Worm (Caenorhabditis elegans) whole organism, L1 larva: ENCODE data around the gene F17H10.4.
A peak's percentile ranks its signal among the peaks of the same experiment; 100 is the strongest.

ENCODE experiments used
- C04F5.9 ChIP-seq: sonication (generic microtip); optimal IDR thresholded peaks from 2 replicates; lab custom pipeline; 2016; ENCODE audit warnings: missing genetic modification characterization, missing compliant biosample characterization
- C34B4.2 ChIP-seq: sonication (generic microtip); optimal IDR thresholded peaks from 2 replicates; lab custom pipeline; 2017; ENCODE audit warnings: mild to moderate bottlenecking, missing genetic modification characterization, missing compliant biosample characterization
- aha-1 ChIP-seq: fragments of 150-350 bp; optimal IDR thresholded peaks from 2 replicates; lab custom pipeline; 2014; ENCODE audit warnings: missing biosample characterization, missing genetic modification characterization
- blmp-1 ChIP-seq: fragments of 150-350 bp; optimal IDR thresholded peaks from 2 replicates; lab custom pipeline; 2014; ENCODE audit warnings: missing biosample characterization, missing genetic modification characterization
- ceh-8 ChIP-seq: fragments of 200-800 bp; sonication (Bioruptor generic); optimal IDR thresholded peaks from 2 replicates; lab custom pipeline; 2018; ENCODE audit warnings: mild to moderate bottlenecking, missing genetic modification characterization, moderate library complexity, missing compliant biosample characterization
- ces-1 ChIP-seq: fragments of 150-350 bp; optimal IDR thresholded peaks from 2 replicates; lab custom pipeline; 2014; ENCODE audit warnings: missing biosample characterization, missing genetic modification reagents, missing genetic modification characterization
- efl-1 ChIP-seq, 4 experiments: fragments of 150-350 bp; optimal IDR thresholded peaks in 3 of 4; peaks in 1 of 4; 1 replicate in 1 of 4; 2 replicates in 3 of 4; lab custom pipeline; 2014; ENCODE audit warnings: missing biosample characterization in 2 of 4, missing genetic modification characterization in 2 of 4, missing genetic modification reagents in 2 of 4
- efl-3 ChIP-seq: fragments of 200-800 bp; sonication (Bioruptor generic); optimal IDR thresholded peaks from 2 replicates; lab custom pipeline; 2018; ENCODE audit warnings: mild to moderate bottlenecking, missing genetic modification characterization, missing compliant biosample characterization
- egl-13 ChIP-seq: sonication (generic microtip); optimal IDR thresholded peaks from 2 replicates; lab custom pipeline; 2016; ENCODE audit warnings: missing genotype, missing genetic modification reagents, missing genetic modification characterization, missing compliant biosample characterization
- elt-2 ChIP-seq: sonication (generic microtip); optimal IDR thresholded peaks from 2 replicates; lab custom pipeline; 2016; ENCODE audit warnings: missing genetic modification characterization, mild to moderate bottlenecking, inconsistent platforms, missing compliant biosample characterization, missing genetic modification reagents
- elt-3 ChIP-seq, 6 experiments: fragments of 150-350 bp in 1 of 6; sonication (generic microtip); optimal IDR thresholded peaks; 2 replicates each; lab custom pipeline; 2017 to 2018; ENCODE audit warnings: missing biosample characterization in 6 of 6, missing genetic modification characterization in 6 of 6, inconsistent platforms in 1 of 6
- fkh-8 ChIP-seq: sonication (generic microtip); optimal IDR thresholded peaks from 2 replicates; lab custom pipeline; 2016; ENCODE audit warnings: mild to moderate bottlenecking, missing genetic modification characterization, missing compliant biosample characterization
- hlh-17 ChIP-seq: fragments of 200-800 bp; sonication (Bioruptor generic); optimal IDR thresholded peaks from 2 replicates; lab custom pipeline; 2018; ENCODE audit warnings: missing genetic modification characterization, mild to moderate bottlenecking, missing compliant biosample characterization, moderate library complexity, borderline replicate concordance
- hlh-4 ChIP-seq: sonication (generic microtip); optimal IDR thresholded peaks from 2 replicates; lab custom pipeline; 2016; ENCODE audit warnings: mild to moderate bottlenecking, missing genetic modification characterization, missing compliant biosample characterization
- hpl-2 ChIP-seq: fragments of 150-350 bp; optimal IDR thresholded peaks from 2 replicates; lab custom pipeline; 2014; ENCODE audit warnings: missing biosample characterization, missing genetic modification reagents, missing genetic modification characterization
- lin-14 ChIP-seq: fragments of 200-800 bp; sonication (Bioruptor generic); optimal IDR thresholded peaks from 2 replicates; lab custom pipeline; 2018; ENCODE audit warnings: mild to moderate bottlenecking, missing genetic modification characterization, moderate library complexity, missing compliant biosample characterization
- lin-35 ChIP-seq, 2 experiments: fragments of 150-350 bp; optimal IDR thresholded peaks; 2 replicates each; lab custom pipeline; 2014; ENCODE audit warnings: missing biosample characterization in 2 of 2, missing genetic modification characterization in 2 of 2, missing genetic modification reagents in 2 of 2
- lir-3 ChIP-seq: sonication (generic microtip); optimal IDR thresholded peaks from 2 replicates; lab custom pipeline; 2016; ENCODE audit warnings: mild to moderate bottlenecking, missing genetic modification characterization, moderate library complexity, missing compliant biosample characterization; ENCODE audit not compliant: poor library complexity
- mab-9 ChIP-seq: fragments of 200-800 bp; sonication (Bioruptor generic); IDR thresholded peaks from 2 replicates; pipeline ENCODE4 v1.3.6; 2022; ENCODE audit warnings: missing genetic modification reagents, missing genetic modification characterization, missing compliant biosample characterization
- mdl-1 ChIP-seq, 2 experiments: fragments of 150-350 bp; optimal IDR thresholded peaks; 2 replicates each; lab custom pipeline; 2014 to 2017; ENCODE audit warnings: missing biosample characterization in 2 of 2, missing genetic modification characterization in 2 of 2, inconsistent platforms in 1 of 2
- nhr-19 ChIP-seq: fragments of 200-800 bp; sonication (Bioruptor generic); conservative IDR thresholded peaks from 2 replicates; pipeline ENCODE4 v1.3.6; 2022; ENCODE audit warnings: missing genetic modification characterization, missing compliant biosample characterization
- nhr-28 ChIP-seq: fragments of 150-350 bp; optimal IDR thresholded peaks from 2 replicates; lab custom pipeline; 2014; ENCODE audit warnings: missing biosample characterization, missing genetic modification characterization
- nhr-47 ChIP-seq: sonication (generic microtip); optimal IDR thresholded peaks from 2 replicates; lab custom pipeline; 2016; ENCODE audit warnings: mild to moderate bottlenecking, missing genetic modification characterization, moderate library complexity, missing compliant biosample characterization
- nhr-71 ChIP-seq: sonication (generic microtip); optimal IDR thresholded peaks from 2 replicates; lab custom pipeline; 2016; ENCODE audit warnings: mild to moderate bottlenecking, missing genetic modification characterization, moderate library complexity, missing compliant biosample characterization
- nhr-84 ChIP-seq: sonication (generic microtip); optimal IDR thresholded peaks from 2 replicates; lab custom pipeline; 2017; ENCODE audit warnings: missing biosample characterization, missing genetic modification characterization
- nhr-85 ChIP-seq: sonication (generic microtip); peaks from one replicate; lab custom pipeline; 2016; ENCODE audit warnings: missing genetic modification characterization, inconsistent platforms, missing compliant biosample characterization
- nhr-90 ChIP-seq: sonication (generic microtip); optimal IDR thresholded peaks from 2 replicates; lab custom pipeline; 2016; ENCODE audit warnings: mild to moderate bottlenecking, missing genetic modification characterization, missing compliant biosample characterization; ENCODE audit not compliant: poor library complexity
- pqm-1 ChIP-seq: sonication (generic microtip); optimal IDR thresholded peaks from 3 replicates; lab custom pipeline; 2017; ENCODE audit warnings: missing biosample characterization, missing genetic modification characterization
- skn-1 ChIP-seq: fragments of 150-350 bp; optimal IDR thresholded peaks from 2 replicates; lab custom pipeline; 2014; ENCODE audit warnings: missing biosample characterization, missing genetic modification characterization
- swsn-7 ChIP-seq: sonication (generic microtip); optimal IDR thresholded peaks from 2 replicates; lab custom pipeline; 2016; ENCODE audit warnings: missing genetic modification characterization, missing compliant biosample characterization
- tbx-2 ChIP-seq: sonication (generic microtip); optimal IDR thresholded peaks from 2 replicates; lab custom pipeline; 2016; ENCODE audit warnings: missing genetic modification characterization, missing compliant biosample characterization
- unc-130 ChIP-seq: fragments of 150-350 bp; optimal IDR thresholded peaks from 2 replicates; lab custom pipeline; 2017; ENCODE audit warnings: missing biosample characterization, missing genetic modification characterization, inconsistent platforms
- unc-30 ChIP-seq: sonication (generic microtip); optimal IDR thresholded peaks from 2 replicates; lab custom pipeline; 2017; ENCODE audit warnings: missing biosample characterization, missing genetic modification characterization
- unc-62 ChIP-seq: fragments of 150-350 bp; optimal IDR thresholded peaks from 2 replicates; lab custom pipeline; 2014; ENCODE audit warnings: missing biosample characterization, missing genetic modification reagents, missing genetic modification characterization
- xbp-1 ChIP-seq: sonication (generic microtip); optimal IDR thresholded peaks from 2 replicates; lab custom pipeline; 2016; ENCODE audit warnings: missing genetic modification characterization, missing compliant biosample characterization
- zag-1 ChIP-seq: fragments of 150-350 bp; optimal IDR thresholded peaks from 2 replicates; lab custom pipeline; 2014; ENCODE audit warnings: missing biosample characterization, missing genetic modification characterization
- zip-4 ChIP-seq: fragments of 200-800 bp; sonication (Bioruptor generic); optimal IDR thresholded peaks from 2 replicates; lab custom pipeline; 2018; ENCODE audit warnings: mild to moderate bottlenecking, missing genetic modification characterization, moderate library complexity, missing compliant biosample characterization
- ztf-11 ChIP-seq, 2 experiments: sonication (generic microtip); optimal IDR thresholded peaks; 2 replicates each; lab custom pipeline; 2016 to 2017; ENCODE audit warnings: missing genetic modification characterization in 2 of 2, missing biosample characterization in 1 of 2, missing compliant biosample characterization in 1 of 2

Gene F17H10.4

DNA sequence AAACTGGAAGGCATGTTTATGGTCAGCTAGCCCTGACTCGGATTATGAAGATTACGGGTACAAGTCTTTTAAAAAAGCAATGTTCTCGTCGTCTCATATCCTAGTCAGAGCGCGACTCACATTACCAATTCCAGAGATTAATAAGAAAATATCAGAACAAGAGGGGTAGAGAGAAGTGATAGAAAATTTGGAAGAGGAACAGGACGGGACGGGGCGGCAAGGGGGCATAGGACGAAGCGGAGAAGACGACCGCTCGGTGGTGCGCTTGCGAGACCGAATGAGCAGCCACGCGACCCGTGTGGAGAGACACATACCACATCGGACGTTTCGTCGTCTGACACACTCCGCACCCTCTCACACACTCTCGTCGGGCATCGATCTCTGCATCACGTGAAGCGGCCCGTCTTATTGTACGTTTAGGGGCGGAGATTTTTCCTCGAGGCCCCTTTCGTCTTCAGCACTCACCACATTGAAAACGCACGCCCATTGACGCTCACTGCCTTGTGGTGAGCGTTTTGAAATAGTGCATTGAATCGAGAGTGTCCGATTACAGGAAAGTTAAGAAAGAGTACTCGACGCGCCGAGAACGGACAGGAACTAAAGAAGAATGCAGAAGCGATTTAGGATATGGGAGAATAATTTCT lies 18.8 kb upstream of the F17H10.4 start (continued):
- TF ChIP-seq nhr-47, result peak; percentile 97
- TF ChIP-seq zip-4 (GFP tag; lab: Kevin White, UChicago), result peak; percentile 80
- peak; percentile 51 for TF ChIP-seq efl-3 (GFP tag; lab: Kevin White, UChicago)
- TF ChIP-seq hpl-2, result peak; percentile 76
- peak; percentile 34 for TF ChIP-seq unc-130 (tag; lab: Kevin White, UChicago)
- TF ChIP-seq efl-1 (optimal IDR thresholded peaks at IDR 0.05; lab: Kevin White, UChicago), result peak; percentile 71 to 80
- peak; percentile 25 to 94 for TF ChIP-seq efl-1 (GFP tag; optimal IDR thresholded peaks at IDR 0.05 in 1 of 2; lab: Kevin White, UChicago)
- peak; percentile 79 for TF ChIP-seq elt-2 (tag; lab: Kevin White, UChicago)
- TF ChIP-seq nhr-84 (tag; lab: Kevin White, UChicago), result no peak
- TF ChIP-seq egl-13 (tag; lab: Kevin White, UChicago), result peak; percentile 97
- TF ChIP-seq zag-1 (tag; lab: Kevin White, UChicago), result no peak
- TF ChIP-seq nhr-28, result no peak
- TF ChIP-seq nhr-71 (tag; lab: Kevin White, UChicago), result peak; percentile 99
- TF ChIP-seq elt-3 (tag; optimal IDR thresholded peaks at IDR 0.05; lab: Kevin White, UChicago), result peak in 3 of 6 experiments; percentile 51 to 79 (median 68)
- TF ChIP-seq C34B4.2, result no peak
- TF ChIP-seq xbp-1 (tag; lab: Kevin White, UChicago), result peak; percentile 90
- TF ChIP-seq nhr-19 (GFP tag; lab: Robert Waterston, UW), result peak; percentile 94
- TF ChIP-seq lir-3 (tag; lab: Kevin White, UChicago), result peak; percentile 85
- peak; percentile 97 for TF ChIP-seq nhr-85 (tag; lab: Kevin White, UChicago)
- TF ChIP-seq ztf-11 (tag; optimal IDR thresholded peaks at IDR 0.05; lab: Kevin White, UChicago), result peak in 1 of 2 experiments; percentile 89
- no peak for TF ChIP-seq ces-1 (GFP tag; lab: Kevin White, UChicago)
- TF ChIP-seq fkh-8 (tag; lab: Kevin White, UChicago), result peak; percentile 96
- peak; percentile 97 for TF ChIP-seq swsn-7
- TF ChIP-seq C04F5.9, result peak; percentile 65
- no peak for TF ChIP-seq unc-30 (tag; lab: Kevin White, UChicago)
- peak; percentile 97 for TF ChIP-seq tbx-2
- peak; percentile 76 to 86 for TF ChIP-seq lin-35 (GFP tag; optimal IDR thresholded peaks at IDR 0.05; lab: Kevin White, UChicago)
- TF ChIP-seq aha-1 (tag; lab: Kevin White, UChicago), result peak; percentile 64
- TF ChIP-seq mdl-1 (tag; optimal IDR thresholded peaks at IDR 0.05; lab: Kevin White, UChicago), result peak; percentile 91 to 99
- TF ChIP-seq mab-9 (GFP tag; lab: Robert Waterston, UW), result peak; percentile 83
- TF ChIP-seq ceh-8, result peak; percentile 83
- TF ChIP-seq hlh-4 (tag; lab: Kevin White, UChicago), result peak; percentile 0
- TF ChIP-seq hlh-17 (GFP tag; lab: Kevin White, UChicago), result no peak
- peak; percentile 86 for TF ChIP-seq skn-1 (tag; lab: Kevin White, UChicago)
- peak; percentile 99 for TF ChIP-seq lin-14 (GFP tag; lab: Kevin White, UChicago)
- peak; percentile 90 for TF ChIP-seq nhr-90
- TF ChIP-seq unc-62 (GFP tag; lab: Kevin White, UChicago), result no peak
- peak; percentile 83 for TF ChIP-seq blmp-1 (tag; lab: Kevin White, UChicago)
- no peak for TF ChIP-seq pqm-1
